Fruit fly (Drosophila melanogaster) whole organism, pupa: ENCODE data around the gene REPTOR.

Experiments
- CG10348 ChIP-seq: fragments of 200-800 bp; sonication (Bioruptor generic); IDR thresholded peaks from 2 replicates; pipeline ENCODE4 v1.3.6; 2022; ENCODE audit warnings: missing biosample characterization, missing genetic modification characterization
- CG12605 ChIP-seq: fragments of 200-800 bp; sonication (Bioruptor generic); IDR thresholded peaks from 2 replicates; pipeline ENCODE4 v1.3.6; 2022; ENCODE audit warnings: missing biosample characterization, missing genetic modification characterization
- CG13204 ChIP-seq: fragments of 200-800 bp; sonication (Bioruptor generic); optimal IDR thresholded peaks from 2 replicates; lab custom pipeline; 2018; ENCODE audit warnings: missing biosample characterization, mild to moderate bottlenecking, missing genetic modification characterization, moderate library complexity
- CG14655 ChIP-seq: fragments of 200-800 bp; sonication (Bioruptor generic); optimal IDR thresholded peaks from 3 replicates; lab custom pipeline; 2017; ENCODE audit warnings: mild to moderate bottlenecking, missing biosample characterization, missing genetic modification reagents, missing genetic modification characterization
- CG15710 ChIP-seq: fragments of 200-800 bp; sonication (Bioruptor generic); optimal IDR thresholded peaks from 2 replicates; lab custom pipeline; 2018; ENCODE audit warnings: missing biosample characterization, mild to moderate bottlenecking, missing genetic modification characterization, moderate library complexity
- CG4496 ChIP-seq: fragments of 200-800 bp; sonication (Bioruptor generic); IDR thresholded peaks from 3 replicates; pipeline ENCODE4 v1.3.6; 2022; ENCODE audit warnings: missing biosample characterization, missing genetic modification characterization
- CG8159 ChIP-seq: fragments of 200-800 bp; sonication (Bioruptor generic); optimal IDR thresholded peaks from 3 replicates; lab custom pipeline; 2018; ENCODE audit warnings: missing biosample characterization, mild to moderate bottlenecking, missing genetic modification characterization, moderate library complexity
- EcR ChIP-seq: fragments of 200-800 bp; sonication (Bioruptor generic); optimal IDR thresholded peaks from 3 replicates; lab custom pipeline; 2019; ENCODE audit warnings: missing biosample characterization, missing genetic modification characterization, mild to moderate bottlenecking, moderate library complexity, missing genetic modification reagents
- Pif1B ChIP-seq: fragments of 200-800 bp; sonication (Bioruptor generic); optimal IDR thresholded peaks from 3 replicates; lab custom pipeline; 2016; ENCODE audit warnings: missing biosample characterization, missing genetic modification characterization
- fd96Ca ChIP-seq: fragments of 200-800 bp; sonication (Bioruptor generic); IDR thresholded peaks from 3 replicates; pipeline ENCODE4 v1.3.6; 2022; ENCODE audit warnings: missing biosample characterization, missing genetic modification characterization

DNA sequence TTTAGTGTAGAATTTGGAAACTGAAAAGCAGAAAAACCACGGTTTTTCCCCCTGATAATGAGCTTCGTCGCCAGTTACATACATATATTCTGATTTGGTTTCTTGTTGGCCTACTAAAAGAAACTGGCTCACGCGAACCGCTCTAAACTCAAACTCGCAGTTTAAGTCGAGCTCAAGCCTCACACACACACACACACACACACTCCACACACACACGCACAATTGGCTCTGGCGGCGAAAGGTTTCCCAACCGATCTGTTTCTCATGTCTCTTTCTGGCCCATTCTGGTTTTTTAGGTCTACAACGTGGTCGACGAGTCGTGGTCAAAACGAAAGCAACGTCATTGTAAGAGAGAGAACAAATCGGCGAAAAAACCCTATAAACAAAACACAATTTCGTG is 7.6 kb upstream of the REPTOR start:
- TF ChIP-seq fd96Ca (GFP tag; lab: Robert Waterston, UW) (no peak), CG14655 (GFP tag; lab: Kevin White, UChicago) (no peak), CG8159 (tag; lab: Kevin White, UChicago) (no peak), CG10348 (GFP tag; lab: Robert Waterston, UW) (no peak), Pif1B (GFP tag; lab: Kevin White, UChicago) (no peak), CG4496 (GFP tag; lab: Robert Waterston, UW) (no peak), CG12605 (GFP tag; lab: Robert Waterston, UW) (no peak), CG13204 (GFP tag; lab: Kevin White, UChicago) (no peak), EcR (GFP tag; lab: Kevin White, UChicago) (peak; percentile 4), CG15710 (tag; lab: Kevin White, UChicago) (no peak)
